Worm (Caenorhabditis elegans): ENCODE measurements around the gene snpc-3.4.
A peak's percentile ranks its signal among the peaks of the same experiment; 100 is the strongest.

The snpc-3.4 gene

DNA sequence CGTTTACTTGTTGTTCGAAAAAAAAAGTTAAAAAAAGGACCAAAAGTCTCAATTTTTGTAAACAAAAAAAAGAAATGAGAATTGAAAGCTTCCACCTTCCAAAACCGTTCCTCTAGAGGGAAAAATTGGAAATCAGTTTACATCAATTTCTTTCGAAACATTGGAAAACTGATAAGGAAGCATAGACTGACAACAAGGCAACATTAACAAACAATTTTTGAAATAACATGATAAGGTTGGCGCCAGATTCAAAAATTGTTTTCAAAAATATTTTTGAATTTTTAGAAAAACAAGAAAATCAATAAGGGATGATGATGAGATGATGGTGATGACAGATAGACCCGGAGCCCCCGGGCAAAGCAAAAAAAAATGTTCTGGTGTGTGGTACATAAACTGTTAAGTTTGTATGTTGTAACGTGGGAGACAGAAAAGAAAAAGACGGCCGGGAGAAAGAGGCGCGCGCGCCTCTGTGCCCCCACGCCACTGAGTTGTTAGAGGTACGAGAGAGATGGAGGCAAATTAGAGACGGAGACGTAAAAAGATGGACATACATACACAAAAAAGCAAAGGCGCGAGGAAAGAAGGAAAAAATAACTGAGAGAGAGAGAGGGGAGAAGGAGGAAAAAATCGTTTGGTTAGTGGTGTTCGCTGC lies 39.7 kb upstream of the snpc-3.4 start (continued):
- TF ChIP-seq nfya-1 (tag; optimal IDR thresholded peaks at IDR 0.05; ENCODE audit: insufficient read depth) (peak; percentile 81), nhr-28 (tag; optimal IDR thresholded peaks at IDR 0.05) (no peak), elt-2 (tag; optimal IDR thresholded peaks at IDR 0.05) (peak; percentile 74), ceh-9 (tag; optimal IDR thresholded peaks at IDR 0.05) (no peak), ceh-16 (tag; optimal IDR thresholded peaks at IDR 0.05) (no peak), ztf-4 (tag; optimal IDR thresholded peaks at IDR 0.05) (no peak), nhr-76 (tag; optimal IDR thresholded peaks at IDR 0.05) (no peak), pha-4 (tag; optimal IDR thresholded peaks at IDR 0.05) (peak; percentile 79), mdl-1 (tag; optimal IDR thresholded peaks at IDR 0.05) (peak; percentile 48), egl-5 (tag; optimal IDR thresholded peaks at IDR 0.05) (peak; percentile 85), hmg-11 (tag; optimal IDR thresholded peaks at IDR 0.05) (peak; percentile 93), fkh-10 (GFP tag; optimal IDR thresholded peaks at IDR 0.05) (no peak), nhr-23 (tag; optimal IDR thresholded peaks at IDR 0.05) (peak; percentile 29), R02D3.7 (tag; optimal IDR thresholded peaks at IDR 0.05) (no peak)

ce11 chrIII:3984049-3984484 lies 35.8 kb upstream of the snpc-3.4 start:
- no peak for TF ChIP-seq tbx-2 (tag; optimal IDR thresholded peaks at IDR 0.05)
- peak; percentile 1 for TF ChIP-seq lin-39 (tag; optimal IDR thresholded peaks at IDR 0.05)
- peak; percentile 10 for TF ChIP-seq lsy-12 (tag; optimal IDR thresholded peaks at IDR 0.05)
- TF ChIP-seq lin-15B (tag; optimal IDR thresholded peaks at IDR 0.05) = no peak
- no peak for TF ChIP-seq mml-1 (tag; optimal IDR thresholded peaks at IDR 0.05)
- no peak for TF ChIP-seq nhr-76 (tag; optimal IDR thresholded peaks at IDR 0.05)
- TF ChIP-seq nhr-25 (tag; optimal IDR thresholded peaks at IDR 0.05) = no peak
- no peak for TF ChIP-seq pqm-1 (tag; optimal IDR thresholded peaks at IDR 0.05)
- TF ChIP-seq egl-27 (tag; optimal IDR thresholded peaks at IDR 0.05) = no peak
- no peak for TF ChIP-seq nhr-23 (tag; optimal IDR thresholded peaks at IDR 0.05)
- TF ChIP-seq fos-1 (tag; optimal IDR thresholded peaks at IDR 0.05) = no peak
- no peak for TF ChIP-seq unc-39 (tag; optimal IDR thresholded peaks at IDR 0.05)
- no peak for TF ChIP-seq ama-1 (optimal IDR thresholded peaks at IDR 0.05)
- TF ChIP-seq nhr-43 (tag; optimal IDR thresholded peaks at IDR 0.05; ENCODE audit: poor library complexity, severe bottlenecking) = no peak
- no peak for TF ChIP-seq fkh-2 (tag; optimal IDR thresholded peaks at IDR 0.05)
- TF ChIP-seq ztf-4 (tag; optimal IDR thresholded peaks at IDR 0.05) = no peak
- no peak for TF ChIP-seq mdl-1 (tag; optimal IDR thresholded peaks at IDR 0.05)
- TF ChIP-seq nhr-67 (tag; optimal IDR thresholded peaks at IDR 0.05) = no peak
- TF ChIP-seq ceh-9 (tag; optimal IDR thresholded peaks at IDR 0.05) = no peak
- no peak for TF ChIP-seq elt-1 (tag; optimal IDR thresholded peaks at IDR 0.05)
- TF ChIP-seq snpc-4 (tag; optimal IDR thresholded peaks at IDR 0.05) = peak; percentile 14
- TF ChIP-seq elt-2 (tag; optimal IDR thresholded peaks at IDR 0.05) = no peak
- TF ChIP-seq nhr-11 (tag; optimal IDR thresholded peaks at IDR 0.05) = no peak
- TF ChIP-seq ceh-28 (tag; optimal IDR thresholded peaks at IDR 0.05) = no peak
- no peak for TF ChIP-seq R02D3.7 (tag; optimal IDR thresholded peaks at IDR 0.05)
- TF ChIP-seq elt-3 (tag; optimal IDR thresholded peaks at IDR 0.05) = no peak
- no peak for TF ChIP-seq nhr-28 (tag; optimal IDR thresholded peaks at IDR 0.05)
- peak; percentile 88 for TF ChIP-seq pha-4 (tag; optimal IDR thresholded peaks at IDR 0.05)
- TF ChIP-seq nfya-1 (tag; optimal IDR thresholded peaks at IDR 0.05; ENCODE audit: insufficient read depth) = peak; percentile 24
- TF ChIP-seq ztf-11 (tag; optimal IDR thresholded peaks at IDR 0.05) = no peak
- no peak for TF ChIP-seq skn-1 (tag; optimal IDR thresholded peaks at IDR 0.05)
- no peak for TF ChIP-seq ZK546.5 (tag; optimal IDR thresholded peaks at IDR 0.05)
- no peak for TF ChIP-seq nhr-12 (tag; optimal IDR thresholded peaks at IDR 0.05)
- no peak for TF ChIP-seq unc-62 (GFP tag; optimal IDR thresholded peaks at IDR 0.05)
- TF ChIP-seq aly-2 (tag; optimal IDR thresholded peaks at IDR 0.05) = no peak
- TF ChIP-seq ceh-16 (tag; optimal IDR thresholded peaks at IDR 0.05) = no peak
- TF ChIP-seq daf-12 (tag; optimal IDR thresholded peaks at IDR 0.05) = no peak
- no peak for TF ChIP-seq ceh-82 (tag; optimal IDR thresholded peaks at IDR 0.05)
- peak; percentile 36 for TF ChIP-seq hmg-11 (tag; optimal IDR thresholded peaks at IDR 0.05)
- TF ChIP-seq jun-1 (tag; optimal IDR thresholded peaks at IDR 0.05) = no peak
- TF ChIP-seq sea-2 (GFP tag; optimal IDR thresholded peaks at IDR 0.05) = no peak
- no peak for TF ChIP-seq nhr-77 (tag; optimal IDR thresholded peaks at IDR 0.05)
- no peak for TF ChIP-seq fkh-10 (GFP tag; optimal IDR thresholded peaks at IDR 0.05)
- no peak for TF ChIP-seq eor-1 (tag; optimal IDR thresholded peaks at IDR 0.05)
- no peak for TF ChIP-seq zag-1 (tag; optimal IDR thresholded peaks at IDR 0.05)
- no peak for TF ChIP-seq nhr-237 (tag; optimal IDR thresholded peaks at IDR 0.05)
- TF ChIP-seq egl-5 (tag; optimal IDR thresholded peaks at IDR 0.05) = peak; percentile 60
